Fruit fly (Drosophila melanogaster) whole organism, pupa: Measurements from ENCODE around the gene CG9192.
"Not testable (repeated sequence)": the region's sequence is repeated elsewhere in the genome, so short reads cannot be mapped to it uniquely, and the experiment has no call there.

Source experiments
- CG32121 ChIP-seq: fragments of 200-800 bp; sonication (Bioruptor generic); IDR thresholded peaks from 2 replicates; pipeline ENCODE4 v1.3.6; 2022; ENCODE audit warnings: missing biosample characterization, missing genetic modification characterization
- CG8159 ChIP-seq: fragments of 200-800 bp; sonication (Bioruptor generic); optimal IDR thresholded peaks from 3 replicates; lab custom pipeline; 2018; ENCODE audit warnings: missing biosample characterization, mild to moderate bottlenecking, missing genetic modification characterization, moderate library complexity
- CG8301 ChIP-seq: fragments of 200-800 bp; sonication (Bioruptor generic); optimal IDR thresholded peaks from 2 replicates; lab custom pipeline; 2018; ENCODE audit warnings: missing biosample characterization, mild to moderate bottlenecking, missing genetic modification characterization
- Pif1A ChIP-seq: fragments of 200-800 bp; sonication (Bioruptor generic); optimal IDR thresholded peaks from 3 replicates; lab custom pipeline; 2016; ENCODE audit warnings: missing biosample characterization, missing genetic modification characterization

- TF ChIP-seq CG8159 (tag; lab: Kevin White, UChicago); CG8301 (tag; lab: Kevin White, UChicago); CG32121; Pif1A (GFP tag; lab: Kevin White, UChicago): not testable (repeated sequence)
Measured at dm6 chr3L:1246823-1247222, 8.7 kb upstream of the CG9192 start, which contains the start of gene CG32318.
